Fruit fly (Drosophila melanogaster) whole organism, prepupa: Measurements from ENCODE around the gene Rop.

Source experiments
- CG11902 ChIP-seq: fragments of 200-800 bp; sonication (Bioruptor generic); optimal IDR thresholded peaks from 3 replicates; lab custom pipeline; 2016; ENCODE audit warnings: missing biosample characterization, missing genetic modification characterization
- CG15336 ChIP-seq: fragments of 200-800 bp; sonication (Bioruptor generic); IDR thresholded peaks from 2 replicates; pipeline ENCODE4 v1.3.6; 2022; ENCODE audit warnings: missing biosample characterization, missing genetic modification characterization
- CG1621 ChIP-seq: fragments of 200-800 bp; sonication (Bioruptor generic); optimal IDR thresholded peaks from 3 replicates; lab custom pipeline; 2018; ENCODE audit warnings: missing biosample characterization, mild to moderate bottlenecking, missing genetic modification characterization
- CG31627 ChIP-seq: fragments of 200-800 bp; sonication (Bioruptor generic); optimal IDR thresholded peaks from 3 replicates; lab custom pipeline; 2016; ENCODE audit warnings: missing biosample characterization, missing genetic modification characterization
- CG32006 ChIP-seq: fragments of 200-800 bp; sonication (Bioruptor generic); optimal IDR thresholded peaks from 3 replicates; lab custom pipeline; 2017; ENCODE audit warnings: missing biosample characterization, mild to moderate bottlenecking, missing genetic modification characterization
- CG34406 ChIP-seq: fragments of 200-800 bp; sonication (Bioruptor generic); optimal IDR thresholded peaks from 3 replicates; lab custom pipeline; 2016; ENCODE audit warnings: missing biosample characterization, missing genetic modification characterization
- CG3919 ChIP-seq: fragments of 200-800 bp; sonication (Bioruptor generic); optimal IDR thresholded peaks from 3 replicates; lab custom pipeline; 2016; ENCODE audit warnings: missing biosample characterization, missing genetic modification characterization
- CG4318 ChIP-seq: fragments of 200-800 bp; sonication (Bioruptor generic); optimal IDR thresholded peaks from 3 replicates; lab custom pipeline; 2017; ENCODE audit warnings: missing biosample characterization, mild to moderate bottlenecking, missing genetic modification characterization
- CG6163 ChIP-seq: fragments of 200-800 bp; sonication (Bioruptor generic); IDR thresholded peaks from 3 replicates; pipeline ENCODE4 v1.3.6; 2022; ENCODE audit warnings: missing biosample characterization, missing genetic modification characterization
- CG6792 ChIP-seq: fragments of 200-800 bp; sonication (Bioruptor generic); optimal IDR thresholded peaks from 3 replicates; lab custom pipeline; 2016; ENCODE audit warnings: missing biosample characterization, missing genetic modification characterization
- CG6808 ChIP-seq: fragments of 200-800 bp; sonication (Bioruptor generic); optimal IDR thresholded peaks from 3 replicates; lab custom pipeline; 2017; ENCODE audit warnings: missing biosample characterization, missing genetic modification characterization, mild to moderate bottlenecking, moderate library complexity, missing genetic modification reagents
- CG6854 ChIP-seq: fragments of 200-800 bp; sonication (Bioruptor generic); optimal IDR thresholded peaks from 2 replicates; lab custom pipeline; 2017; ENCODE audit warnings: missing biosample characterization, mild to moderate bottlenecking, missing genetic modification characterization
- CG7368 ChIP-seq: fragments of 200-800 bp; sonication (Bioruptor generic); optimal IDR thresholded peaks from 3 replicates; lab custom pipeline; 2016; ENCODE audit warnings: missing biosample characterization, missing genetic modification characterization
- CG8119 ChIP-seq: fragments of 200-800 bp; sonication (Bioruptor generic); IDR thresholded peaks from 3 replicates; pipeline ENCODE4 v1.3.6; 2022; ENCODE audit warnings: missing biosample characterization, missing genetic modification characterization
- CG8632 ChIP-seq: fragments of 200-800 bp; sonication (Bioruptor generic); optimal IDR thresholded peaks from 3 replicates; lab custom pipeline; 2016; ENCODE audit warnings: missing biosample characterization, missing genetic modification characterization
- CG9139 ChIP-seq: fragments of 200-800 bp; sonication (Bioruptor generic); optimal IDR thresholded peaks from 3 replicates; lab custom pipeline; 2017; ENCODE audit warnings: missing biosample characterization, mild to moderate bottlenecking, missing genetic modification characterization
- Eip78C ChIP-seq: fragments of 200-800 bp; sonication (Bioruptor generic); peaks from one replicate; lab custom pipeline; 2016; ENCODE audit warnings: missing biosample characterization, missing genetic modification characterization
- Eip93F ChIP-seq: fragments of 200-800 bp; sonication (Bioruptor generic); optimal IDR thresholded peaks from 2 replicates; lab custom pipeline; 2016; ENCODE audit warnings: missing biosample characterization, mild to moderate bottlenecking, missing genetic modification characterization
- Ets96B ChIP-seq: fragments of 200-800 bp; optimal IDR thresholded peaks from 2 replicates; lab custom pipeline; 2019; ENCODE audit warnings: missing biosample characterization, mild to moderate bottlenecking, missing genetic modification characterization, moderate library complexity
- Hr38 ChIP-seq: sonication (Bioruptor generic); optimal IDR thresholded peaks from 2 replicates; lab custom pipeline; 2016; ENCODE audit warnings: missing biosample characterization, missing genetic modification characterization
- Lpt ChIP-seq: fragments of 200-800 bp; sonication (Bioruptor generic); optimal IDR thresholded peaks from 3 replicates; lab custom pipeline; 2016; ENCODE audit warnings: missing biosample characterization, missing genetic modification characterization
- Smox ChIP-seq: fragments of 200-800 bp; sonication (Bioruptor generic); optimal IDR thresholded peaks from 3 replicates; lab custom pipeline; 2016; ENCODE audit warnings: missing biosample characterization, missing genetic modification characterization
- Sox14 ChIP-seq: fragments of 200-800 bp; sonication (Bioruptor generic); optimal IDR thresholded peaks from 3 replicates; lab custom pipeline; 2016; ENCODE audit warnings: missing biosample characterization, missing genetic modification characterization
- Sox15 ChIP-seq: fragments of 200-800 bp; sonication (Bioruptor generic); optimal IDR thresholded peaks from 3 replicates; lab custom pipeline; 2016; ENCODE audit warnings: missing biosample characterization, missing genetic modification characterization
- achi ChIP-seq: fragments of 200-800 bp; sonication (Bioruptor generic); optimal IDR thresholded peaks from 3 replicates; lab custom pipeline; 2016; ENCODE audit warnings: missing biosample characterization, missing genetic modification characterization
- acj6 ChIP-seq: fragments of 200-800 bp; sonication (Bioruptor generic); optimal IDR thresholded peaks from 3 replicates; lab custom pipeline; 2016; ENCODE audit warnings: missing biosample characterization, missing genetic modification characterization
- cyc ChIP-seq: fragments of 200-800 bp; sonication (Bioruptor generic); optimal IDR thresholded peaks from 3 replicates; lab custom pipeline; 2016; ENCODE audit warnings: missing biosample characterization, missing genetic modification characterization
- eg ChIP-seq: fragments of 200-800 bp; sonication (Bioruptor generic); IDR thresholded peaks from 3 replicates; pipeline ENCODE4 v1.3.6; 2022; ENCODE audit warnings: missing biosample characterization, missing genetic modification characterization
- fd85E ChIP-seq: fragments of 200-800 bp; sonication (Bioruptor generic); optimal IDR thresholded peaks from 3 replicates; lab custom pipeline; 2016; ENCODE audit warnings: missing biosample characterization, missing genetic modification characterization
- fkh ChIP-seq: fragments of 200-800 bp; sonication (Bioruptor generic); optimal IDR thresholded peaks from 3 replicates; lab custom pipeline; 2017; ENCODE audit warnings: missing biosample characterization, mild to moderate bottlenecking, missing genetic modification characterization, moderate library complexity
- net ChIP-seq: fragments of 200-800 bp; sonication (Bioruptor generic); optimal IDR thresholded peaks from 3 replicates; lab custom pipeline; 2016; ENCODE audit warnings: missing biosample characterization, missing genetic modification characterization
- spab ChIP-seq: fragments of 200-800 bp; sonication (Bioruptor generic); optimal IDR thresholded peaks from 2 replicates; lab custom pipeline; 2017; ENCODE audit warnings: missing biosample characterization, mild to moderate bottlenecking, missing genetic modification characterization, missing genetic modification reagents
- ss ChIP-seq, 2 experiments: fragments of 200-800 bp; sonication (Bioruptor generic); optimal IDR thresholded peaks; 2 replicates in 1 of 2; 3 replicates in 1 of 2; lab custom pipeline; 2017 to 2018; ENCODE audit warnings: mild to moderate bottlenecking in 2 of 2, missing biosample characterization in 2 of 2, missing genetic modification characterization in 2 of 2, moderate library complexity in 1 of 2
- svp ChIP-seq: fragments of 200-800 bp; sonication (Bioruptor generic); peaks from one replicate; lab custom pipeline; 2016; ENCODE audit warnings: missing biosample characterization, missing genetic modification characterization
- topi ChIP-seq: fragments of 200-800 bp; sonication (Bioruptor generic); optimal IDR thresholded peaks from 3 replicates; lab custom pipeline; 2016; ENCODE audit warnings: missing biosample characterization, missing genetic modification characterization
- vri ChIP-seq: fragments of 200-800 bp; sonication (Bioruptor generic); optimal IDR thresholded peaks from 3 replicates; lab custom pipeline; 2016; ENCODE audit warnings: missing biosample characterization, mild to moderate bottlenecking, missing genetic modification characterization

The Rop gene

dm6 chr3L:4116490-4117367 lies 22.1 kb downstream of the Rop start (continued):
- peak; percentile 70 for TF ChIP-seq CG15336
- peak; percentile 11 for TF ChIP-seq achi (GFP tag; lab: Kevin White, UChicago)
- no peak for TF ChIP-seq cyc
- TF ChIP-seq CG31627 (GFP tag; lab: Kevin White, UChicago), result no peak
- TF ChIP-seq Smox, result no peak
- TF ChIP-seq topi (GFP tag; lab: Kevin White, UChicago), result peak; percentile 10
- TF ChIP-seq Lpt (GFP tag; lab: Kevin White, UChicago), result no peak
- TF ChIP-seq CG6792 (GFP tag; lab: Kevin White, UChicago), result no peak
- TF ChIP-seq CG8119 (GFP tag; lab: Robert Waterston, UW), result 0 out of 3 replicates have a peak, but pooled peaks have one; percentile 35
- no peak for TF ChIP-seq Sox15
- TF ChIP-seq spab, result no peak
- TF ChIP-seq Ets96B (tag; lab: Kevin White, UChicago), result peak; percentile 14
- no peak for TF ChIP-seq CG4318 (GFP tag; lab: Kevin White, UChicago)
- TF ChIP-seq CG6808 (GFP tag; lab: Kevin White, UChicago), result no peak
- TF ChIP-seq fkh, result peak; percentile 35
- TF ChIP-seq Eip78C, result peak; percentile 71

dm6 chr3L:4115701-4116100 lies 23.1 kb downstream of the Rop start:
- peak; percentile 16 for TF ChIP-seq svp (GFP tag; lab: Kevin White, UChicago)
- TF ChIP-seq Eip93F, result peak; percentile 74
- TF ChIP-seq Eip78C, result no peak
- TF ChIP-seq vri, result peak; percentile 25
- TF ChIP-seq, all 60 proteins: peak for 3

DNA sequence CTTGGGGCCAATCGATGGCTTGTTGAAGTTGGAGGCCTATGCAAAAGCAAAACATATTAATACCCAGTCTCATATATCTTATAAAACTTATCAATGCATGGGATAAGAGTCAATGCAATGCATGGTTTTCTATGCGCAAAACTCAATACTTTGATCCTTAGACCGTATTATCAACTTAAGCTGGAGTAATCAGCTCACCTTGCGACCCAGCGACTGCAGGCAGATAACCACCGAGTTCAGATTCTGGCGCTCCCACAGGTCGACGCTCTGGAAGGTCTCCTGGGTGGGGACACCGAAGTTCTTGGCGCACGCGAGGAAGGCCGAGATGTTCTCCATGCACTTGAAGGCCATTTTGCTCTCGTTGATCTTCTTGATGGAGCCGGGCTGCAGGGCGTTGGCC lies 23.7 kb downstream of the Rop start:
- TF ChIP-seq topi (GFP tag; lab: Kevin White, UChicago), result no peak
- peak; percentile 97 for TF ChIP-seq svp (GFP tag; lab: Kevin White, UChicago)
- TF ChIP-seq Ets96B (tag; lab: Kevin White, UChicago), result no peak
- TF ChIP-seq, all 60 proteins: peak for 1

dm6 chr3L:4113998-4114397 lies 24.8 kb downstream of the Rop start:
- no peak for TF ChIP-seq cyc
- TF ChIP-seq CG8119 (GFP tag; lab: Robert Waterston, UW), result no peak
- peak; percentile 64 for TF ChIP-seq svp (GFP tag; lab: Kevin White, UChicago)

DNA sequence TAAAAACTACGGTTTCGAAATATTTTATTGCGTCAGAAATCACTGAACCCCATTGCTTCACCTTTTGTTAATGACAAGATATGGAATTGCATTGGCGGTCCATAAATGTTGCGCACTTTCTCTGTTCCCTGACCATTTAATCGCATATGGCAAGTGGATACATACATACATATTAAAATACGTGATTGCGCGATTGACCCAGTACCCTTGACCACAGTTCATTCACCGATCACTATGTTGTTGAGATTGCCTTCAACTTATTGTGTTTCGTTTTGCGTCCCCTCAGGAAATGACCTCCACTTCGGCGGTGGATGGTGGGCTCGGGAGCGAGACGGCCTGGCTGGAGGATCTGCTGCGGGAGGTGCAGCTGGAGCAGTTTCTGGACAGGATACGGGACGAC lies 28.6 kb downstream of the Rop start:
- no peak for TF ChIP-seq cyc
- peak; percentile 2 for TF ChIP-seq vri
- peak; percentile 82 for TF ChIP-seq svp (GFP tag; lab: Kevin White, UChicago)
- TF ChIP-seq CG6854 (GFP tag; lab: Kevin White, UChicago), result no peak
- TF ChIP-seq CG6792 (GFP tag; lab: Kevin White, UChicago), result no peak
- no peak for TF ChIP-seq CG11902 (GFP tag; lab: Kevin White, UChicago)
- TF ChIP-seq, all 60 proteins: peak for 2

- peak; percentile 79 for TF ChIP-seq svp (GFP tag; lab: Kevin White, UChicago)
- no peak for TF ChIP-seq fd85E
- TF ChIP-seq acj6 (GFP tag; lab: Kevin White, UChicago), result peak; percentile 75
- TF ChIP-seq achi (GFP tag; lab: Kevin White, UChicago), result peak; percentile 68
- peak; percentile 21 for TF ChIP-seq Smox
- TF ChIP-seq vri, result no peak
- TF ChIP-seq cyc, result peak; percentile 52
- TF ChIP-seq CG8632, result peak; percentile 49
- TF ChIP-seq Ets96B (tag; lab: Kevin White, UChicago), result peak; percentile 53
- peak; percentile 46 for TF ChIP-seq CG11902 (GFP tag; lab: Kevin White, UChicago)
- peak; percentile 62 for TF ChIP-seq spab
- peak; percentile 71; the same call in 2 of the 3 replicates for TF ChIP-seq eg
- TF ChIP-seq CG34406 (GFP tag; lab: Kevin White, UChicago), result peak; percentile 56
- TF ChIP-seq Eip93F, result peak; percentile 26
- TF ChIP-seq CG32006 (GFP tag; lab: Kevin White, UChicago), result peak; percentile 88
- TF ChIP-seq net (GFP tag; lab: Kevin White, UChicago), result peak; percentile 52
- peak; percentile 6 for TF ChIP-seq fkh
- peak; percentile 51 to 77 for TF ChIP-seq ss (GFP tag; optimal IDR thresholded peaks at IDR 0.05; lab: Kevin White, UChicago)
- TF ChIP-seq CG6854 (GFP tag; lab: Kevin White, UChicago), result no peak
- TF ChIP-seq CG1621 (tag; lab: Kevin White, UChicago), result peak; percentile 0
- TF ChIP-seq CG7368 (GFP tag; lab: Kevin White, UChicago), result peak; percentile 37
- no peak for TF ChIP-seq Hr38
- TF ChIP-seq CG6163 (GFP tag; lab: Robert Waterston, UW), result peak; percentile 53; the same call in 2 of the 3 replicates
- no peak for TF ChIP-seq CG9139 (GFP tag; lab: Kevin White, UChicago)
- peak; percentile 74 for TF ChIP-seq CG3919 (GFP tag; lab: Kevin White, UChicago)
- TF ChIP-seq Sox14 (GFP tag; lab: Kevin White, UChicago), result peak; percentile 55
Measured at dm6 chr3L:4108844-4109494, 29.8 kb downstream of the Rop start.
